Worm (Caenorhabditis elegans) whole organism, L4 larva: ENCODE data around the gene C17C3.1.
"Not testable (repeated sequence)": the region's sequence is repeated elsewhere in the genome, so short reads cannot be mapped to it uniquely, and the experiment has no call there.

Experiments used
- F10B5.3 ChIP-seq: sonication (generic microtip); optimal IDR thresholded peaks from 2 replicates; lab custom pipeline; 2016; ENCODE audit warnings: mild to moderate bottlenecking, missing genetic modification characterization, missing compliant biosample characterization
- F26F4.8 ChIP-seq: fragments of 200-800 bp; sonication (Bioruptor generic); conservative IDR thresholded peaks from 2 replicates; pipeline ENCODE4 v1.3.6; 2022; ENCODE audit warnings: missing genetic modification characterization, missing compliant biosample characterization
- F44E2.7 ChIP-seq: fragments of 200-800 bp; sonication (Bioruptor generic); IDR thresholded peaks from 2 replicates; pipeline ENCODE4 v2.1.2; 2022; ENCODE audit warnings: missing genetic modification characterization, missing compliant biosample characterization
- F49E8.2 ChIP-seq: sonication (generic microtip); optimal IDR thresholded peaks from 2 replicates; lab custom pipeline; 2016; ENCODE audit warnings: missing compliant biosample characterization, mild to moderate bottlenecking, missing genetic modification characterization, borderline replicate concordance
- T20F7.1 ChIP-seq: fragments of 200-800 bp; sonication (Bioruptor generic); optimal IDR thresholded peaks from 2 replicates; lab custom pipeline; 2018; ENCODE audit warnings: mild to moderate bottlenecking, missing genetic modification characterization, missing compliant biosample characterization
- T26A8.4 ChIP-seq: fragments of 200-800 bp; sonication (Bioruptor generic); IDR thresholded peaks from 2 replicates; pipeline ENCODE4 v1.3.6; 2022; ENCODE audit warnings: missing genetic modification characterization, missing compliant biosample characterization
- Y105C5A.15 ChIP-seq: fragments of 200-800 bp; sonication (Bioruptor generic); IDR thresholded peaks from 2 replicates; pipeline ENCODE4 v1.3.6; 2022; ENCODE audit warnings: missing genetic modification characterization, missing compliant biosample characterization
- Y5F2A.4 ChIP-seq: fragments of 200-800 bp; sonication (Bioruptor generic); optimal IDR thresholded peaks from 2 replicates; lab custom pipeline; 2018; ENCODE audit warnings: mild to moderate bottlenecking, missing genetic modification characterization, missing compliant biosample characterization
- ZK337.2 ChIP-seq: fragments of 200-800 bp; sonication (Bioruptor generic); IDR thresholded peaks from 2 replicates; pipeline ENCODE4 v1.3.6; 2022; ENCODE audit warnings: missing genetic modification reagents, missing genetic modification characterization, missing compliant biosample characterization
- ZK546.5 ChIP-seq, 2 experiments: sonication (generic microtip); optimal IDR thresholded peaks; 2 replicates each; lab custom pipeline; 2017; ENCODE audit warnings: missing biosample characterization in 2 of 2, missing genetic modification characterization in 2 of 2
- aha-1 ChIP-seq: fragments of 150-350 bp; peaks from one replicate; lab custom pipeline; 2014; ENCODE audit warnings: missing biosample characterization, missing genetic modification characterization
- attf-4 ChIP-seq: sonication (generic microtip); optimal IDR thresholded peaks from 3 replicates; lab custom pipeline; 2017; ENCODE audit warnings: missing biosample characterization, missing genetic modification characterization
- ceh-28 ChIP-seq: fragments of 150-350 bp; optimal IDR thresholded peaks from 2 replicates; lab custom pipeline; 2014; ENCODE audit warnings: missing biosample characterization, missing genetic modification reagents, missing genetic modification characterization
- ceh-44 ChIP-seq: fragments of 200-800 bp; sonication (Bioruptor generic); IDR thresholded peaks from 2 replicates; pipeline ENCODE4 v1.3.6; 2022; ENCODE audit warnings: missing genetic modification reagents, missing genetic modification characterization, missing compliant biosample characterization
- ceh-62 ChIP-seq: sonication (generic microtip); optimal IDR thresholded peaks from 2 replicates; lab custom pipeline; 2017; ENCODE audit warnings: missing biosample characterization, missing genetic modification characterization
- daf-8 ChIP-seq: fragments of 200-800 bp; sonication (Bioruptor generic); IDR thresholded peaks from 2 replicates; pipeline ENCODE4 v1.3.6; 2022; ENCODE audit warnings: missing genetic modification characterization, missing compliant biosample characterization
- egl-43 ChIP-seq: fragments of 200-800 bp; sonication (Bioruptor generic); IDR thresholded peaks from 2 replicates; pipeline ENCODE4 v1.3.6; 2022; ENCODE audit warnings: missing genetic modification reagents, missing genetic modification characterization, missing compliant biosample characterization
- fkh-10 ChIP-seq: fragments of 150-350 bp; optimal IDR thresholded peaks from 2 replicates; lab custom pipeline; 2014; ENCODE audit warnings: missing biosample characterization, missing genetic modification reagents, missing genetic modification characterization
- gei-8 ChIP-seq: fragments of 200-800 bp; sonication (Bioruptor generic); optimal IDR thresholded peaks from 2 replicates; lab custom pipeline; 2018; ENCODE audit warnings: mild to moderate bottlenecking, missing genetic modification characterization, missing compliant biosample characterization
- hif-1 ChIP-seq, 2 experiments: sonication (generic microtip); optimal IDR thresholded peaks; 2 replicates each; lab custom pipeline; 2016 to 2017; ENCODE audit warnings: missing compliant biosample characterization in 2 of 2, missing genetic modification characterization in 2 of 2, missing genetic modification reagents in 2 of 2, missing genotype in 2 of 2, mild to moderate bottlenecking in 1 of 2
- hlh-30 ChIP-seq: sonication (generic microtip); optimal IDR thresholded peaks from 2 replicates; lab custom pipeline; 2017; ENCODE audit warnings: antibody characterized with exemption, mild to moderate bottlenecking, missing genetic modification characterization, missing compliant biosample characterization; ENCODE audit not compliant: insufficient read depth
- hmg-1.1 ChIP-seq: fragments of 200-800 bp; sonication (Bioruptor generic); IDR thresholded peaks from 2 replicates; pipeline ENCODE4 v1.3.6; 2022; ENCODE audit warnings: missing genetic modification reagents, missing genetic modification characterization, missing compliant biosample characterization
- lin-1 ChIP-seq: fragments of 200-800 bp; sonication (Bioruptor generic); IDR thresholded peaks from 2 replicates; pipeline ENCODE4 v1.3.6; 2022; ENCODE audit warnings: missing genetic modification reagents, missing genetic modification characterization, missing compliant biosample characterization
- lin-15B ChIP-seq: fragments of 150-350 bp; sonication (generic microtip); optimal IDR thresholded peaks from 3 replicates; lab custom pipeline; 2014; ENCODE audit warnings: missing biosample characterization, missing genetic modification characterization
- lin-29 ChIP-seq: fragments of 200-800 bp; sonication (Bioruptor generic); IDR thresholded peaks from 2 replicates; pipeline ENCODE4 v1.3.6; 2022; ENCODE audit warnings: missing genetic modification reagents, missing genetic modification characterization, missing compliant biosample characterization
- lir-3 ChIP-seq: sonication (generic microtip); optimal IDR thresholded peaks from 2 replicates; lab custom pipeline; 2016; ENCODE audit warnings: mild to moderate bottlenecking, missing genetic modification characterization, missing compliant biosample characterization
- lsy-2 ChIP-seq, 2 experiments: fragments of 150-350 bp in 1 of 2; sonication (generic microtip) in 1 of 2; optimal IDR thresholded peaks; 2 replicates each; lab custom pipeline; 2014 to 2017; ENCODE audit warnings: missing biosample characterization in 2 of 2, missing genetic modification characterization in 2 of 2
- mdt-29 ChIP-seq: fragments of 200-800 bp; sonication (Bioruptor generic); IDR thresholded peaks from 2 replicates; pipeline ENCODE4 v1.3.6; 2022; ENCODE audit warnings: missing genetic modification reagents, missing genetic modification characterization, missing compliant biosample characterization
- mxl-3 ChIP-seq: fragments of 200-800 bp; sonication (Bioruptor generic); optimal IDR thresholded peaks from 2 replicates; lab custom pipeline; 2018; ENCODE audit warnings: mild to moderate bottlenecking, missing genetic modification characterization, missing compliant biosample characterization
- nhr-111 ChIP-seq: fragments of 200-800 bp; sonication (Bioruptor generic); optimal IDR thresholded peaks from 2 replicates; lab custom pipeline; 2018; ENCODE audit warnings: mild to moderate bottlenecking, missing genetic modification characterization, missing compliant biosample characterization
- nhr-237 ChIP-seq: sonication (generic microtip); optimal IDR thresholded peaks from 2 replicates; lab custom pipeline; 2017; ENCODE audit warnings: missing biosample characterization, missing genetic modification characterization
- nhr-41 ChIP-seq: fragments of 200-800 bp; sonication (Bioruptor generic); IDR thresholded peaks from 2 replicates; pipeline ENCODE4 v1.3.6; 2022; ENCODE audit warnings: missing genetic modification reagents, missing genetic modification characterization, missing compliant biosample characterization
- skn-1 ChIP-seq: fragments of 150-350 bp; optimal IDR thresholded peaks from 2 replicates; lab custom pipeline; 2014; ENCODE audit warnings: missing biosample characterization, missing genetic modification characterization
- snpc-1.2 ChIP-seq: fragments of 200-800 bp; sonication (Bioruptor generic); IDR thresholded peaks from 2 replicates; pipeline ENCODE4 v1.3.6; 2022; ENCODE audit warnings: missing genetic modification reagents, missing genetic modification characterization, missing compliant biosample characterization
- spr-1 ChIP-seq: sonication (generic microtip); optimal IDR thresholded peaks from 2 replicates; lab custom pipeline; 2016; ENCODE audit warnings: mild to moderate bottlenecking, missing genetic modification characterization, missing compliant biosample characterization
- ztf-11 ChIP-seq: fragments of 150-350 bp; optimal IDR thresholded peaks from 2 replicates; lab custom pipeline; 2014; ENCODE audit warnings: missing biosample characterization, missing genetic modification characterization

Gene C17C3.1

DNA sequence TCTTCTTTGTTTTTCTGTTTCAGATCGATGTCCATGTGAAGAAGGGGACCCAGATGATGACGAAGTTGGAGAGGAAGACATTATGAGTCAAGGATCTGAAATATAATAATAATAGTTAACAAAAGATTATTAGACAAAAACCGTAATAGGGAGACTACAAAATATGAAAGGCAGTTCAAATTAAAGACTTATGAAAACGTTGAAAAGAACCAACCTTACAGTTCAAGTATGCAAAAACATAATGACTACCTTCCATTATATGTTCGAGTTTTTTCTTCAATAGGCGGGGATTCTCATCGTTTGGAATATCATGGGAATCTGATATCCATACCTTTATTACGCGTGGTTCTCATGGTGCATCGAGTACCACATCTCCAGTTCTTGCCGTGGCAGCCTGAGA, 36.7 kb upstream of the C17C3.1 start, which contains the start of gene hlh-26 (continued):
- TF ChIP-seq lin-15B (tag; lab: Kevin White, UChicago): no peak
- TF ChIP-seq hif-1 (tag; optimal IDR thresholded peaks at IDR 0.05; lab: Kevin White, UChicago): no peak
- TF ChIP-seq, all 104 proteins: peak for 0

DNA sequence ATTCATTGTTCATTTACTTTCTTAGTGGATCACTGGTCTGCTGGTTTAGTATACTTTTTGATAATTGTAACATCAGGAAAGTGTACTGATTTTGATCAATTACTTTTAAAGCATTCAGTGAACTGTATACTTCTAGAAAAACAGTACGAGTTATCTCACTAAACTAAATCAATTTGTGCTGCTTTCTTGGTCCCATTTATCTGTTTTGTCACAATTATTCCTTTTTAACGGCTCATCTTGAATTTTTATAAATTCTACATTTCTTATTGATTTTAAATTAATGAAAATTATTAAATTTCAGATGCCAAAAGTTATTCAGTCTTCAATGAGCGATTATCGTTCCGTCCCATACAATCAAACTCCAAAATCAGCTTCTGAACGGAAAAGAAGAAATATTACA, 35.4 kb upstream of the C17C3.1 start, which contains the start of gene hlh-25:
Gene hlh-25, plus strand, starts transcription at position 301 of the 400 bp plus-strand sequence.
- TF ChIP-seq Y105C5A.15; skn-1 (tag; lab: Kevin White, UChicago); lsy-2 (tag; optimal IDR thresholded peaks at IDR 0.05; lab: Kevin White, UChicago): not testable (repeated sequence)

DNA sequence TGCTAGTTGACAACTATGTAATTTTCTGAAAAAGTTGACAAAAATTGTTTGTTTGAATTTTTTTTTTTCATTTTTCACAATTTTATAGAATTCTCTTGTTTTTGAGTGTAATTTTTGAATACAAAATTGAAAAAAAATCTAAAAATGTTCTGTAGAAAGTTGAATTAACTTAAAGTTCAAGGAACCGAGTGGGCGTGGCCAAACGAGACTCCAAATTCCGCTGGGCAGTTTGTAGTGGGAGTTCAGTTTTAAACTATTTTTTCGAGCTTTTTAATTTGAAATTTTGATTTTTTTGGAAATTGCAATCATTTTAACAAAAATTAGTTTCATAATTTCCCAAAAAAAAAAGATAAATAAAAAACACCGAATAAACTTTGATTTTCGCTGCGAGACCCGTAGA, 33.3 kb upstream of the C17C3.1 start:
- TF ChIP-seq fkh-10 (GFP tag; lab: Kevin White, UChicago): no peak
- TF ChIP-seq spr-1 (tag; lab: Kevin White, UChicago): peak; percentile 65
- no peak for TF ChIP-seq nhr-111
- TF ChIP-seq hmg-1.1 (GFP tag; lab: Robert Waterston, UW): no peak
- no peak for TF ChIP-seq ZK337.2
- no peak for TF ChIP-seq lir-3 (tag; lab: Kevin White, UChicago)
- TF ChIP-seq T20F7.1 (GFP tag; lab: Kevin White, UChicago): peak; percentile 61
- TF ChIP-seq ceh-62 (tag; lab: Kevin White, UChicago): no peak
- TF ChIP-seq ceh-28 (tag; lab: Kevin White, UChicago): no peak

DNA sequence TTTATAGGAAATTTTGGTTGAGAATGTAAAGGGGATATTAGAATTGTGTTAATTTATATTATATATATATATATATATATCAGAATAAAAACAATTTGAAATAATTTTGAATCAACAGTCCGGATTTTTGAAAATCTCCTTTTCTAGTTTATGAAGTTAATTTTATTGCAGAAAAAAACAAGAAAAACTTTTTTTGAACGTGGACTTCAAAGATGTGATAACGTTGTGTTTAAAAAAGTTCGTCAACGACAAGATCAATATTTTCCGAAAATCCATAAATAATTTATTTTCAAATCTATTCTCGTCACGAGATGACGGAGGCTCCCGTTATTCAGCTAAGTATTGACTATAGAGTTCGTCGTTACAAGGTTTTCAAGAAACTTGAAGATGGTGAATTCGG, 32.8 kb upstream of the C17C3.1 start, which contains the start of gene C17C3.11:
Gene C17C3.11, plus strand, starts transcription at position 301 of the 400 bp plus-strand sequence.
- no peak for TF ChIP-seq F26F4.8
- TF ChIP-seq Y5F2A.4 (GFP tag; lab: Kevin White, UChicago): no peak
- no peak for TF ChIP-seq daf-8 (GFP tag; lab: Robert Waterston, UW)
- no peak for TF ChIP-seq fkh-10 (GFP tag; lab: Kevin White, UChicago)
- no peak for TF ChIP-seq F44E2.7 (GFP tag; lab: Robert Waterston, UW)
- no peak for TF ChIP-seq hmg-1.1 (GFP tag; lab: Robert Waterston, UW)
- no peak for TF ChIP-seq ceh-28 (tag; lab: Kevin White, UChicago)
- no peak for TF ChIP-seq mdt-29 (GFP tag; lab: Robert Waterston, UW)
- TF ChIP-seq, all 104 proteins: peak for 0

DNA sequence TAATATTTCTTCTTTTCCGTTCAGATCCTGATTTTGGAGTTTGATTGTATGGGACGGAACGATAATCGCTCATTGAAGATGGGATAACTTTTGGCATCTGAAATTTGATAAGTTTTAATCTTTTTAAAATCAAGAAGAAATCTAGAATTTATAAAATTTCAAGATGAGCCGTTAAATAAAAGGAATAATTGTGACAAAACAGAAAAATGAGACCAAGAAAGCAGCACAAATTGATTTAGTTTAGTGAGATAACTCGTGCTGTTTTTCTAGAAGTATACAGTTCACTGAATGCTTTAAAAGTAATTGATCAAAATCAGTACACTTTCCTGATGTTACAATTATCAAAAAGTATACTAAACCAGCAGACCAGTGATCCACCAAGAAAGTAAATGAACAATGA, 30.3 kb upstream of the C17C3.1 start, which contains the start of gene hlh-27:
Gene hlh-27, minus strand, starts transcription at position 101 of the 400 bp plus-strand sequence.
- TF ChIP-seq lin-15B (tag; lab: Kevin White, UChicago); F10B5.3 (tag; lab: Kevin White, UChicago); lin-29 (GFP tag; lab: Robert Waterston, UW): not testable (repeated sequence)
- TF ChIP-seq, all 104 proteins: peak for 0; not testable (repeated sequence) for 104

DNA sequence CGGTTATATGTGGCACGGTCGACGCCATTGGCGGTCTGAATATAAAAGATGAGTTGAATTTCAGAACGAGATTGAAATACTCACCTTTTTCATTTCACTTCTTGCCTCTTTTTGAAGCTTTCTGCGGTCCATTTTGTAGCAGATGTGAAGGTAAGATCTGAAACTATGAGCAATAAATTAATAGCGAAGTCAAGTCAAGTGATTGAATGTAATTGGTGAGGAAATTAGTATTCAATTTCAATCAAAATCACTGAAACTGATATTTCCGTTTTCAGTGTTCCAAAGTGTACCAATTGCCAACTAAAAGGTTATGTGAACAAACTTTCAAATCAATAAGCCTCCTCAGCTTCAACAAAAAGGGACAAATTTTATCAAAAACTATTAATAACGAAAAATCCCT, 28.7 kb upstream of the C17C3.1 start, which contains the start of gene C17C3.24:
Gene C17C3.24, minus strand, starts transcription at position 101 of the 400 bp plus-strand sequence.
- TF ChIP-seq snpc-1.2 (GFP tag; lab: Robert Waterston, UW) (no peak), gei-8 (no peak), hif-1 (tag; optimal IDR thresholded peaks at IDR 0.05; lab: Kevin White, UChicago) (no peak)
- TF ChIP-seq, all 104 proteins: peak for 0

DNA sequence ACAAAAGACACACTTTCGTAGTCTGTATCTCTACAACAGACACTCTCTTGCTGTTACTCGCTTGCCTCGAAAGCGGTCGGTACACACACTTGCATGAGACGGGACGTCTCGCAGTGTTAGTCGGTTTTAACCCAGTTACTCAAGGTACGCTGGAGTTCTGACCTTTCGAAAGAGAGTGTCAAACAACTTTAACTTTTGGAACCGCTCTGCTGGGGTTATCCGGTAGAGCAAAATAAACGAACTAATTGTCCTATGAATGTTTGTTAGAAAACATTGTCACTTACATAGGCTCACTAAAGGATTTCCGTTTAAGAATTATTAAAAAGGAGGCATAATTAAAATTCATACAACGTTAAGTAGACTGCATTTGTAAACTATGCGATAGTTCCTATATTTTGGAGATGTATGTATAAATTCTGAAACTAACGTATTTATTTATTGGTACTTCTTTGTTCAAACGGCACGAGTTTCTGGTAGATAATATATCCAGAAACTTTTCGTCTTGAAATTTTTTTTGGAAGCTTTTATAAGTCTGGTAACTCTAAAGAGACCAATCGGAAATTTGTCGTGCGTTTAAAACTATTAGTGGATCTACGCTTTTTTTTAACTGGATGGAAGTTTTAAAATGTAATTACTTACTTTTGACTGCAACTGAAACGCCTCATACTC, 26.8 kb upstream of the C17C3.1 start:
- peak; percentile 87 for TF ChIP-seq lir-3 (tag; lab: Kevin White, UChicago)
- peak; percentile 83 for TF ChIP-seq Y105C5A.15
- peak; percentile 63 for TF ChIP-seq attf-4 (tag; lab: Kevin White, UChicago)
- TF ChIP-seq ceh-44 (GFP tag; lab: Robert Waterston, UW): peak; percentile 94
- peak; percentile 94 for TF ChIP-seq hlh-30
- TF ChIP-seq lin-1 (GFP tag; lab: Robert Waterston, UW): peak; percentile 95
- peak; percentile 100 for TF ChIP-seq aha-1
- peak; percentile 90 for TF ChIP-seq mxl-3
- TF ChIP-seq egl-43 (GFP tag; lab: Robert Waterston, UW): peak; percentile 99
- TF ChIP-seq spr-1 (tag; lab: Kevin White, UChicago): peak; percentile 97
- TF ChIP-seq nhr-237: peak; percentile 65
- peak; percentile 44 to 74 for TF ChIP-seq ZK546.5 (tag; optimal IDR thresholded peaks at IDR 0.05; lab: Kevin White, UChicago)
- peak; percentile 82 for TF ChIP-seq F49E8.2 (tag; lab: Kevin White, UChicago)
- peak; percentile 92 for TF ChIP-seq T20F7.1 (GFP tag; lab: Kevin White, UChicago)
- peak; percentile 69 for TF ChIP-seq skn-1 (tag; lab: Kevin White, UChicago)
- peak; percentile 33 for TF ChIP-seq ceh-28 (tag; lab: Kevin White, UChicago)
- TF ChIP-seq T26A8.4 (GFP tag; lab: Robert Waterston, UW): peak; percentile 99
- peak; percentile 42 for TF ChIP-seq ztf-11 (tag; lab: Kevin White, UChicago)
- TF ChIP-seq nhr-41 (GFP tag; lab: Robert Waterston, UW): peak; percentile 88
- TF ChIP-seq lin-29 (GFP tag; lab: Robert Waterston, UW): peak; percentile 91
